Fruit fly (Drosophila melanogaster): ENCODE data around the gene Drak.
A peak's percentile ranks its signal among the peaks of the same experiment; 100 is the strongest.

Gene Drak

dm6 chrX:11451027-11451572 lies 41.8 kb upstream of the Drak start (continued):
- TF ChIP-seq CG9797 (GFP tag; optimal IDR thresholded peaks at IDR 0.05) (no peak), cato (GFP tag; optimal IDR thresholded peaks at IDR 0.05; ENCODE audit: borderline replicate concordance) (no peak), sqz (GFP tag; optimal IDR thresholded peaks at IDR 0.05) (no peak), psq (GFP tag; optimal IDR thresholded peaks at IDR 0.05) (no peak), ap (GFP tag; IDR thresholded peaks at IDR 0.05) (peak; percentile 37; the same call in 1 of the 2 replicates), Abd-B (GFP tag; optimal IDR thresholded peaks at IDR 0.05) (no peak), Awh (GFP tag; IDR thresholded peaks at IDR 0.05) (0 out of 2 replicates have a peak, but pooled peaks have one; percentile 8), trh (GFP tag; optimal IDR thresholded peaks at IDR 0.05) (no peak), ewg (GFP tag; optimal IDR thresholded peaks at IDR 0.05) (no peak), CG30431 (GFP tag; optimal IDR thresholded peaks at IDR 0.05) (no peak), salm (tag; optimal IDR thresholded peaks at IDR 0.05) (no peak), Pdp1 (GFP tag; optimal IDR thresholded peaks at IDR 0.05) (peak; percentile 18 to 39), wor (GFP tag; IDR thresholded peaks at IDR 0.05) (no peak), CG8924 (tag; optimal IDR thresholded peaks at IDR 0.05) (no peak), CG6254 (GFP tag; optimal IDR thresholded peaks at IDR 0.05) (no peak), Rx (GFP tag; IDR thresholded peaks at IDR 0.05) (no peak), pros (GFP tag; optimal IDR thresholded peaks at IDR 0.05) (no peak), cg (GFP tag; optimal IDR thresholded peaks at IDR 0.05) (no peak), cwo (GFP tag; optimal IDR thresholded peaks at IDR 0.05) (peak; percentile 19), jigr1 (GFP tag; IDR thresholded peaks at IDR 0.05) (no peak), phol (tag; optimal IDR thresholded peaks at IDR 0.05) (peak; percentile 25), sens-2 (GFP tag; IDR thresholded peaks at IDR 0.05) (no peak), lbe (GFP tag; optimal IDR thresholded peaks at IDR 0.05) (no peak), D19B (GFP tag; optimal IDR thresholded peaks at IDR 0.05) (no peak), Nf-YC (tag; optimal IDR thresholded peaks at IDR 0.05) (peak; percentile 20), lab (GFP tag; optimal IDR thresholded peaks at IDR 0.05) (peak; percentile 60), Jarid2 (GFP tag; optimal IDR thresholded peaks at IDR 0.05) (peak; percentile 10), Sin3A (optimal IDR thresholded peaks at IDR 0.05) (no peak), mirr (GFP tag; optimal IDR thresholded peaks at IDR 0.05) (peak; percentile 17), vvl (GFP tag; IDR thresholded peaks at IDR 0.05) (peak; percentile 77; the same call in 1 of the 2 replicates), ci (GFP tag; IDR thresholded peaks at IDR 0.05) (peak; percentile 66), so (GFP tag; IDR thresholded peaks at IDR 0.05) (peak; percentile 38; the same call in 1 of the 3 replicates), CG3407 (GFP tag; optimal IDR thresholded peaks at IDR 0.05) (no peak), NC2β (GFP tag; optimal IDR thresholded peaks at IDR 0.05) (no peak), Lpt (GFP tag; optimal IDR thresholded peaks at IDR 0.05) (no peak), CG15479 (GFP tag; optimal IDR thresholded peaks at IDR 0.05) (no peak), CG17186 (GFP tag; optimal IDR thresholded peaks at IDR 0.05) (no peak), CG8359 (GFP tag; optimal IDR thresholded peaks at IDR 0.05; ENCODE audit: borderline replicate concordance) (no peak), chn (GFP tag; optimal IDR thresholded peaks at IDR 0.05) (no peak), CG34224 (GFP tag; IDR thresholded peaks at IDR 0.05; ENCODE audit: partially characterized antibody) (no peak), Gsc (GFP tag; IDR thresholded peaks at IDR 0.05) (no peak), CG18599 (GFP tag; optimal IDR thresholded peaks at IDR 0.05) (peak; percentile 17), pfk (GFP tag; optimal IDR thresholded peaks at IDR 0.05) (no peak), Atf-2 (GFP tag; optimal IDR thresholded peaks at IDR 0.05) (no peak), CG11456 (GFP tag; IDR thresholded peaks at IDR 0.05) (peak; percentile 56; the same call in 2 of the 3 replicates), CG13123 (GFP tag; optimal IDR thresholded peaks at IDR 0.05) (no peak), HmgD (GFP tag; optimal IDR thresholded peaks at IDR 0.05) (no peak), wek (GFP tag; optimal IDR thresholded peaks at IDR 0.05) (peak; percentile 2), CG11723 (GFP tag; optimal IDR thresholded peaks at IDR 0.05) (peak; percentile 20), CG4707 (GFP tag; optimal IDR thresholded peaks at IDR 0.05) (no peak)

Measured in whole organism, embryonic.